Worm (Caenorhabditis elegans) whole organism, L1 larva: ENCODE results near the gene C17B7.15.

Experiments used
- C16A3.4 ChIP-seq: fragments of 150-350 bp; optimal IDR thresholded peaks from 2 replicates; lab custom pipeline; 2014; ENCODE audit warnings: missing biosample characterization, missing genetic modification characterization
- C34B4.2 ChIP-seq: sonication (generic microtip); optimal IDR thresholded peaks from 2 replicates; lab custom pipeline; 2017; ENCODE audit warnings: mild to moderate bottlenecking, missing genetic modification characterization, missing compliant biosample characterization
- F16B12.6 ChIP-seq: fragments of 150-350 bp; optimal IDR thresholded peaks from 2 replicates; lab custom pipeline; 2014; ENCODE audit warnings: missing biosample characterization, missing genetic modification characterization
- aly-2 ChIP-seq: fragments of 150-350 bp; optimal IDR thresholded peaks from 2 replicates; lab custom pipeline; 2014; ENCODE audit warnings: missing biosample characterization, missing genetic modification characterization
- ama-1 ChIP-seq: fragments of 150-350 bp; optimal IDR thresholded peaks from 2 replicates; lab custom pipeline; 2014
- blmp-1 ChIP-seq: fragments of 150-350 bp; optimal IDR thresholded peaks from 2 replicates; lab custom pipeline; 2014; ENCODE audit warnings: missing biosample characterization, missing genetic modification characterization
- ceh-63 ChIP-seq: fragments of 200-800 bp; sonication (Bioruptor generic); optimal IDR thresholded peaks from 2 replicates; lab custom pipeline; 2018; ENCODE audit warnings: mild to moderate bottlenecking, missing genetic modification characterization, missing compliant biosample characterization
- ceh-82 ChIP-seq, 3 experiments: fragments of 150-350 bp in 1 of 3; sonication (generic microtip) in 2 of 3; optimal IDR thresholded peaks; 2 replicates each; lab custom pipeline; 2014 to 2017; ENCODE audit warnings: missing biosample characterization in 3 of 3, missing genetic modification characterization in 3 of 3
- ceh-90 ChIP-seq: sonication (generic microtip); optimal IDR thresholded peaks from 2 replicates; lab custom pipeline; 2016; ENCODE audit warnings: missing genetic modification characterization, missing compliant biosample characterization
- ces-1 ChIP-seq: fragments of 150-350 bp; optimal IDR thresholded peaks from 2 replicates; lab custom pipeline; 2014; ENCODE audit warnings: missing biosample characterization, missing genetic modification reagents, missing genetic modification characterization
- dpl-1 ChIP-seq, 3 experiments: fragments of 150-350 bp in 2 of 3; sonication (generic microtip) in 1 of 3; optimal IDR thresholded peaks; 2 replicates each; lab custom pipeline; 2014 to 2017; ENCODE audit warnings: missing biosample characterization in 3 of 3, missing genetic modification characterization in 3 of 3, missing genetic modification reagents in 3 of 3
- dsc-1 ChIP-seq: sonication (generic microtip); optimal IDR thresholded peaks from 2 replicates; lab custom pipeline; 2016; ENCODE audit warnings: mild to moderate bottlenecking, missing genetic modification characterization, missing compliant biosample characterization
- efl-1 ChIP-seq, 4 experiments: fragments of 150-350 bp; optimal IDR thresholded peaks in 3 of 4; peaks in 1 of 4; 1 replicate in 1 of 4; 2 replicates in 3 of 4; lab custom pipeline; 2014; ENCODE audit warnings: missing biosample characterization in 2 of 4, missing genetic modification characterization in 2 of 4, missing genetic modification reagents in 2 of 4
- egl-13 ChIP-seq: sonication (generic microtip); optimal IDR thresholded peaks from 2 replicates; lab custom pipeline; 2016; ENCODE audit warnings: missing genotype, missing genetic modification reagents, missing genetic modification characterization, missing compliant biosample characterization
- elt-2 ChIP-seq: sonication (generic microtip); optimal IDR thresholded peaks from 2 replicates; lab custom pipeline; 2016; ENCODE audit warnings: missing genetic modification characterization, mild to moderate bottlenecking, inconsistent platforms, missing compliant biosample characterization, missing genetic modification reagents
- elt-3 ChIP-seq, 6 experiments: fragments of 150-350 bp in 1 of 6; sonication (generic microtip); optimal IDR thresholded peaks; 2 replicates each; lab custom pipeline; 2017 to 2018; ENCODE audit warnings: missing biosample characterization in 6 of 6, missing genetic modification characterization in 6 of 6, inconsistent platforms in 1 of 6
- fkh-8 ChIP-seq: sonication (generic microtip); optimal IDR thresholded peaks from 2 replicates; lab custom pipeline; 2016; ENCODE audit warnings: mild to moderate bottlenecking, missing genetic modification characterization, missing compliant biosample characterization
- fos-1 ChIP-seq: fragments of 150-350 bp; optimal IDR thresholded peaks from 2 replicates; lab custom pipeline; 2014; ENCODE audit warnings: missing biosample characterization, missing genetic modification characterization
- grh-1 ChIP-seq: fragments of 200-800 bp; sonication (Bioruptor generic); IDR thresholded peaks from 2 replicates; pipeline ENCODE4 v1.3.6; 2022; ENCODE audit warnings: missing genetic modification reagents, missing genetic modification characterization, missing compliant biosample characterization
- irx-1 ChIP-seq: sonication (generic microtip); optimal IDR thresholded peaks from 2 replicates; lab custom pipeline; 2016; ENCODE audit warnings: missing genetic modification characterization, missing compliant biosample characterization
- isw-1 ChIP-seq: fragments of 200-800 bp; sonication (Bioruptor generic); IDR thresholded peaks from 2 replicates; pipeline ENCODE4 v1.3.6; 2022; ENCODE audit warnings: missing genetic modification characterization, missing compliant biosample characterization
- lin-13 ChIP-seq: fragments of 150-350 bp; optimal IDR thresholded peaks from 2 replicates; lab custom pipeline; 2014; ENCODE audit warnings: missing biosample characterization, missing genetic modification reagents, missing genetic modification characterization
- lin-14 ChIP-seq: fragments of 200-800 bp; sonication (Bioruptor generic); optimal IDR thresholded peaks from 2 replicates; lab custom pipeline; 2018; ENCODE audit warnings: mild to moderate bottlenecking, missing genetic modification characterization, moderate library complexity, missing compliant biosample characterization
- lin-15B ChIP-seq: fragments of 150-350 bp; sonication (generic microtip); optimal IDR thresholded peaks from 3 replicates; lab custom pipeline; 2014; ENCODE audit warnings: missing biosample characterization, missing genetic modification characterization
- lin-35 ChIP-seq, 2 experiments: fragments of 150-350 bp; optimal IDR thresholded peaks; 2 replicates each; lab custom pipeline; 2014; ENCODE audit warnings: missing biosample characterization in 2 of 2, missing genetic modification characterization in 2 of 2, missing genetic modification reagents in 2 of 2
- lin-39 ChIP-seq: fragments of 150-350 bp; optimal IDR thresholded peaks from 2 replicates; lab custom pipeline; 2014; ENCODE audit warnings: missing biosample characterization, missing genetic modification reagents, missing genetic modification characterization
- lsy-2 ChIP-seq, 2 experiments: fragments of 150-350 bp; optimal IDR thresholded peaks; 2 replicates each; lab custom pipeline; 2014; ENCODE audit warnings: missing biosample characterization in 2 of 2, missing genetic modification characterization in 2 of 2
- mab-9 ChIP-seq: fragments of 200-800 bp; sonication (Bioruptor generic); IDR thresholded peaks from 2 replicates; pipeline ENCODE4 v1.3.6; 2022; ENCODE audit warnings: missing genetic modification reagents, missing genetic modification characterization, missing compliant biosample characterization
- mdl-1 ChIP-seq, 2 experiments: fragments of 150-350 bp; optimal IDR thresholded peaks; 2 replicates each; lab custom pipeline; 2014 to 2017; ENCODE audit warnings: missing biosample characterization in 2 of 2, missing genetic modification characterization in 2 of 2, inconsistent platforms in 1 of 2
- mep-1 ChIP-seq: fragments of 150-350 bp; optimal IDR thresholded peaks from 2 replicates; lab custom pipeline; 2014; ENCODE audit warnings: missing biosample characterization, missing genetic modification characterization
- nhr-12 ChIP-seq: sonication (generic microtip); optimal IDR thresholded peaks from 2 replicates; lab custom pipeline; 2017; ENCODE audit warnings: missing biosample characterization, missing genetic modification characterization
- nhr-19 ChIP-seq: fragments of 200-800 bp; sonication (Bioruptor generic); conservative IDR thresholded peaks from 2 replicates; pipeline ENCODE4 v1.3.6; 2022; ENCODE audit warnings: missing genetic modification characterization, missing compliant biosample characterization
- nhr-20 ChIP-seq: sonication (generic microtip); optimal IDR thresholded peaks from 2 replicates; lab custom pipeline; 2016; ENCODE audit warnings: mild to moderate bottlenecking, missing genetic modification characterization, missing compliant biosample characterization
- nhr-237 ChIP-seq: fragments of 150-350 bp; optimal IDR thresholded peaks from 2 replicates; lab custom pipeline; 2014; ENCODE audit warnings: missing biosample characterization, missing genetic modification characterization
- nhr-28 ChIP-seq: fragments of 150-350 bp; optimal IDR thresholded peaks from 2 replicates; lab custom pipeline; 2014; ENCODE audit warnings: missing biosample characterization, missing genetic modification characterization
- nhr-47 ChIP-seq: sonication (generic microtip); optimal IDR thresholded peaks from 2 replicates; lab custom pipeline; 2016; ENCODE audit warnings: mild to moderate bottlenecking, missing genetic modification characterization, moderate library complexity, missing compliant biosample characterization
- nhr-71 ChIP-seq: sonication (generic microtip); optimal IDR thresholded peaks from 2 replicates; lab custom pipeline; 2016; ENCODE audit warnings: mild to moderate bottlenecking, missing genetic modification characterization, moderate library complexity, missing compliant biosample characterization
- nhr-77 ChIP-seq: fragments of 150-350 bp; optimal IDR thresholded peaks from 2 replicates; lab custom pipeline; 2014; ENCODE audit warnings: missing biosample characterization, missing genetic modification characterization
- nhr-85 ChIP-seq: sonication (generic microtip); peaks from one replicate; lab custom pipeline; 2016; ENCODE audit warnings: missing genetic modification characterization, inconsistent platforms, missing compliant biosample characterization
- nhr-90 ChIP-seq: sonication (generic microtip); optimal IDR thresholded peaks from 2 replicates; lab custom pipeline; 2016; ENCODE audit warnings: mild to moderate bottlenecking, missing genetic modification characterization, missing compliant biosample characterization; ENCODE audit not compliant: poor library complexity
- pag-3 ChIP-seq: sonication (generic microtip); optimal IDR thresholded peaks from 2 replicates; lab custom pipeline; 2017; ENCODE audit warnings: missing genetic modification characterization, mild to moderate bottlenecking, missing compliant biosample characterization, antibody characterized with exemption, borderline replicate concordance; ENCODE audit not compliant: insufficient read depth
- rnt-1 ChIP-seq: sonication (generic microtip); optimal IDR thresholded peaks from 2 replicates; lab custom pipeline; 2016; ENCODE audit warnings: mild to moderate bottlenecking, missing genetic modification characterization, moderate library complexity, missing compliant biosample characterization
- skn-1 ChIP-seq: fragments of 150-350 bp; optimal IDR thresholded peaks from 2 replicates; lab custom pipeline; 2014; ENCODE audit warnings: missing biosample characterization, missing genetic modification characterization
- snpc-4 ChIP-seq: fragments of 150-350 bp; optimal IDR thresholded peaks from 2 replicates; lab custom pipeline; 2014; ENCODE audit warnings: missing biosample characterization, missing genetic modification characterization
- snu-23 ChIP-seq: sonication (generic microtip); optimal IDR thresholded peaks from 2 replicates; lab custom pipeline; 2016; ENCODE audit warnings: missing genetic modification characterization, missing compliant biosample characterization
- sox-4 ChIP-seq: sonication (generic microtip); optimal IDR thresholded peaks from 2 replicates; lab custom pipeline; 2016; ENCODE audit warnings: missing genetic modification characterization, missing compliant biosample characterization
- sptf-1 ChIP-seq: fragments of 150-350 bp; optimal IDR thresholded peaks from 2 replicates; lab custom pipeline; 2014; ENCODE audit warnings: missing biosample characterization, missing genetic modification characterization
- swsn-7 ChIP-seq: sonication (generic microtip); optimal IDR thresholded peaks from 2 replicates; lab custom pipeline; 2016; ENCODE audit warnings: missing genetic modification characterization, missing compliant biosample characterization
- tbx-2 ChIP-seq: sonication (generic microtip); optimal IDR thresholded peaks from 2 replicates; lab custom pipeline; 2016; ENCODE audit warnings: missing genetic modification characterization, missing compliant biosample characterization
- unc-130 ChIP-seq: fragments of 150-350 bp; optimal IDR thresholded peaks from 2 replicates; lab custom pipeline; 2017; ENCODE audit warnings: missing biosample characterization, missing genetic modification characterization, inconsistent platforms
- unc-86 ChIP-seq: sonication (generic microtip); optimal IDR thresholded peaks from 2 replicates; lab custom pipeline; 2016; ENCODE audit warnings: missing genetic modification characterization, missing compliant biosample characterization
- xbp-1 ChIP-seq: sonication (generic microtip); optimal IDR thresholded peaks from 2 replicates; lab custom pipeline; 2016; ENCODE audit warnings: missing genetic modification characterization, missing compliant biosample characterization
- ztf-4 ChIP-seq: fragments of 150-350 bp; optimal IDR thresholded peaks from 2 replicates; lab custom pipeline; 2014; ENCODE audit warnings: missing biosample characterization, missing genetic modification characterization

C17B7.15 gene

ce11 chrV:3315308-3315707, 34.7 kb upstream of the C17B7.15 start, which contains the start of gene arrd-19:
TSS of gene arrd-19 (minus strand) at chrV:3315516.
- TF ChIP-seq nhr-47 (tag; lab: Kevin White, UChicago) (peak; percentile 69), lin-35 (GFP tag; optimal IDR thresholded peaks at IDR 0.05; lab: Kevin White, UChicago) (peak; percentile 49 to 64), elt-2 (peak; percentile 16), ztf-4 (no peak), grh-1 (GFP tag; lab: Robert Waterston, UW) (peak; percentile 72), snpc-4 (tag; lab: Kevin White, UChicago) (peak; percentile 54), unc-86 (tag; lab: Kevin White, UChicago) (peak; percentile 39), blmp-1 (tag; lab: Kevin White, UChicago) (peak; percentile 74), nhr-77 (peak; percentile 72), nhr-19 (GFP tag; lab: Robert Waterston, UW) (peak; percentile 77), nhr-71 (tag; lab: Kevin White, UChicago) (peak; percentile 88), sptf-1 (tag; lab: Kevin White, UChicago) (no peak), lin-13 (GFP tag; lab: Kevin White, UChicago) (peak; percentile 38), efl-1 (optimal IDR thresholded peaks at IDR 0.05; lab: Kevin White, UChicago) (peak; percentile 74 to 75), efl-1 (GFP tag; optimal IDR thresholded peaks at IDR 0.05 in 1 of 2; lab: Kevin White, UChicago) (peak; percentile 51 to 95), lsy-2 (tag; optimal IDR thresholded peaks at IDR 0.05; lab: Kevin White, UChicago) (peak; percentile 75 to 81), egl-13 (peak; percentile 19), dsc-1 (tag; lab: Kevin White, UChicago) (peak; percentile 46), snu-23 (GFP tag; lab: Kevin White, UChicago) (peak; percentile 82), isw-1 (peak; percentile 38; the same call in 1 of the 2 replicates), irx-1 (tag; lab: Kevin White, UChicago) (peak; percentile 58), C34B4.2 (no peak), ceh-90 (tag; lab: Kevin White, UChicago) (no peak), lin-14 (GFP tag; lab: Kevin White, UChicago) (peak; percentile 98), xbp-1 (peak; percentile 56), ceh-82 (tag; optimal IDR thresholded peaks at IDR 0.05; lab: Kevin White, UChicago) (peak in 2 of 3 experiments; percentile 36 to 76), sox-4 (no peak), elt-3 (tag; optimal IDR thresholded peaks at IDR 0.05; lab: Kevin White, UChicago) (peak in 2 of 6 experiments; percentile 5 to 30), fos-1 (peak; percentile 53), F16B12.6 (peak; percentile 86), lin-39 (no peak), dpl-1 (GFP tag; optimal IDR thresholded peaks at IDR 0.05; lab: Kevin White, UChicago) (peak; percentile 46 to 76 (median 63)), ceh-63 (GFP tag; lab: Kevin White, UChicago) (no peak), mep-1 (peak; percentile 88), nhr-20 (tag; lab: Kevin White, UChicago) (peak; percentile 84), unc-130 (tag; lab: Kevin White, UChicago) (peak; percentile 63), nhr-28 (tag; lab: Kevin White, UChicago) (no peak), swsn-7 (tag; lab: Kevin White, UChicago) (peak; percentile 77), C16A3.4 (tag; lab: Kevin White, UChicago) (peak; percentile 49), lin-15B (tag; lab: Kevin White, UChicago) (peak; percentile 21), mdl-1 (tag; optimal IDR thresholded peaks at IDR 0.05; lab: Kevin White, UChicago) (peak in 1 of 2 experiments; percentile 71), ama-1 (lab: Kevin White, UChicago) (no peak), skn-1 (peak; percentile 52), ces-1 (no peak), nhr-12 (tag; lab: Kevin White, UChicago) (no peak), tbx-2 (tag; lab: Kevin White, UChicago) (peak; percentile 73), aly-2 (no peak), nhr-85 (tag; lab: Kevin White, UChicago) (peak; percentile 97), fkh-8 (tag; lab: Kevin White, UChicago) (peak; percentile 66), rnt-1 (tag; lab: Kevin White, UChicago) (peak; percentile 78), nhr-237 (no peak), pag-3 (tag; lab: Kevin White, UChicago) (peak; percentile 67), mab-9 (peak; percentile 43; the same call in 1 of the 2 replicates), nhr-90 (tag; lab: Kevin White, UChicago) (peak; percentile 34)
